Fruit fly (Drosophila melanogaster) whole organism, embryonic: ENCODE measurements around the gene QIL1.

Source experiments
- Bgb ChIP-seq: fragments of 200-800 bp; sonication (Bioruptor generic); IDR thresholded peaks from 2 replicates; pipeline ENCODE4 v1.3.6; 2022; ENCODE audit warnings: missing biosample characterization, missing genetic modification characterization; ENCODE audit not compliant: partially characterized antibody
- Blimp-1 ChIP-seq: fragments of 200-800 bp; sonication (Bioruptor generic); optimal IDR thresholded peaks from 3 replicates; lab custom pipeline; 2018; ENCODE audit warnings: missing biosample characterization, missing genetic modification characterization, mild to moderate bottlenecking, moderate library complexity, missing genetic modification reagents
- CG1024 ChIP-seq: fragments of 200-800 bp; sonication (Bioruptor generic); IDR thresholded peaks from 2 replicates; pipeline ENCODE4 v1.3.6; 2022; ENCODE audit warnings: missing biosample characterization, missing genetic modification characterization
- CG14050 ChIP-seq: fragments of 200-800 bp; sonication (Bioruptor generic); IDR thresholded peaks from 3 replicates; pipeline ENCODE4 v1.3.6; 2022; ENCODE audit warnings: missing biosample characterization, missing genetic modification characterization
- CG31441 ChIP-seq: fragments of 200-800 bp; sonication (Bioruptor generic); IDR thresholded peaks from 2 replicates; pipeline ENCODE4 v1.3.6; 2022; ENCODE audit warnings: missing biosample characterization, missing genetic modification characterization
- CG4404 ChIP-seq: fragments of 200-800 bp; sonication (Bioruptor generic); IDR thresholded peaks from 2 replicates; pipeline ENCODE4 v1.3.6; 2022; ENCODE audit warnings: missing biosample characterization, missing genetic modification characterization
- CG6272 ChIP-seq: fragments of 200-800 bp; sonication (Bioruptor generic); IDR thresholded peaks from 2 replicates; pipeline ENCODE4 v1.3.6; 2022; ENCODE audit warnings: missing biosample characterization, missing genetic modification characterization
- CG7963 ChIP-seq: fragments of 200-800 bp; sonication (Bioruptor generic); IDR thresholded peaks from 3 replicates; pipeline ENCODE4 v1.3.6; 2022; ENCODE audit warnings: missing biosample characterization, missing genetic modification characterization; ENCODE audit not compliant: partially characterized antibody
- amos ChIP-seq: fragments of 200-800 bp; sonication (Bioruptor generic); IDR thresholded peaks from 2 replicates; pipeline ENCODE4 v1.3.6; 2022; ENCODE audit warnings: missing biosample characterization, missing genetic modification characterization; ENCODE audit not compliant: partially characterized antibody
- ind ChIP-seq: fragments of 200-800 bp; sonication (Bioruptor generic); optimal IDR thresholded peaks from 3 replicates; lab custom pipeline; 2016; ENCODE audit warnings: missing biosample characterization, missing genetic modification characterization

dm6 chr3L:17494541-17494940, 28.8 kb downstream of the QIL1 start, which contains the start of gene edin:
- TF ChIP-seq CG6272 (GFP tag; lab: Robert Waterston, UW) (no peak), CG7963 (GFP tag; lab: Robert Waterston, UW) (no peak), Blimp-1 (GFP tag; lab: Kevin White, UChicago) (no peak), ind (GFP tag; lab: Kevin White, UChicago) (no peak), amos (GFP tag; lab: Robert Waterston, UW) (no peak), CG31441 (no peak), CG1024 (GFP tag; lab: Robert Waterston, UW) (no peak), Bgb (no peak), CG14050 (no peak), CG4404 (GFP tag; lab: Robert Waterston, UW) (no peak)
